Fruit fly (Drosophila melanogaster) whole organism, embryonic: Measurements from ENCODE around the gene CG4653.
A peak's percentile ranks its signal among the peaks of the same experiment; 100 is the strongest.

ENCODE experiments used
- Atf-2 ChIP-seq: fragments of 200-800 bp; sonication (Bioruptor generic); optimal IDR thresholded peaks from 2 replicates; lab custom pipeline; 2016; ENCODE audit warnings: missing biosample characterization, missing genetic modification characterization
- B-H2 ChIP-seq: fragments of 200-800 bp; sonication (Bioruptor generic); optimal IDR thresholded peaks from 2 replicates; lab custom pipeline; 2018; ENCODE audit warnings: missing biosample characterization, mild to moderate bottlenecking, missing genetic modification characterization
- Blimp-1 ChIP-seq: fragments of 200-800 bp; sonication (Bioruptor generic); optimal IDR thresholded peaks from 3 replicates; lab custom pipeline; 2018; ENCODE audit warnings: missing biosample characterization, missing genetic modification characterization, mild to moderate bottlenecking, moderate library complexity, missing genetic modification reagents
- CG12219 ChIP-seq: fragments of 200-800 bp; sonication (Bioruptor generic); optimal IDR thresholded peaks from 3 replicates; lab custom pipeline; 2018; ENCODE audit warnings: missing biosample characterization, mild to moderate bottlenecking, missing genetic modification characterization
- CG12236 ChIP-seq: fragments of 200-800 bp; sonication (Bioruptor generic); optimal IDR thresholded peaks from 2 replicates; lab custom pipeline; 2016; ENCODE audit warnings: missing biosample characterization, missing genetic modification characterization
- CG13123 ChIP-seq: fragments of 200-800 bp; sonication (Bioruptor generic); optimal IDR thresholded peaks from 2 replicates; lab custom pipeline; 2016; ENCODE audit warnings: missing biosample characterization, missing genetic modification characterization
- CG14441 ChIP-seq: fragments of 200-800 bp; sonication (Bioruptor generic); IDR thresholded peaks from 2 replicates; pipeline ENCODE4 v1.3.6; 2022; ENCODE audit warnings: missing biosample characterization, missing genetic modification characterization
- CG15514 ChIP-seq: fragments of 200-800 bp; sonication (Bioruptor generic); optimal IDR thresholded peaks from 3 replicates; lab custom pipeline; 2017; ENCODE audit warnings: missing biosample characterization, missing genetic modification characterization, mild to moderate bottlenecking, moderate library complexity, missing genetic modification reagents
- CG18764 ChIP-seq: fragments of 200-800 bp; sonication (Bioruptor generic); optimal IDR thresholded peaks from 3 replicates; lab custom pipeline; 2016; ENCODE audit warnings: missing biosample characterization, missing genetic modification characterization
- CG2116 ChIP-seq: fragments of 200-800 bp; sonication (Bioruptor generic); optimal IDR thresholded peaks from 3 replicates; lab custom pipeline; 2018; ENCODE audit warnings: missing biosample characterization, mild to moderate bottlenecking, missing genetic modification characterization
- CG2120 ChIP-seq: fragments of 200-800 bp; sonication (Bioruptor generic); optimal IDR thresholded peaks from 3 replicates; lab custom pipeline; 2016; ENCODE audit warnings: missing biosample characterization, missing genetic modification characterization
- CG2199 ChIP-seq: fragments of 200-800 bp; sonication (Bioruptor generic); IDR thresholded peaks from 3 replicates; pipeline ENCODE4 v1.3.6; 2022; ENCODE audit warnings: missing biosample characterization, missing genetic modification characterization
- CG2202 ChIP-seq: fragments of 200-800 bp; sonication (Bioruptor generic); optimal IDR thresholded peaks from 2 replicates; lab custom pipeline; 2018; ENCODE audit warnings: missing biosample characterization, mild to moderate bottlenecking, missing genetic modification characterization
- CG30020 ChIP-seq: fragments of 200-800 bp; optimal IDR thresholded peaks from 2 replicates; lab custom pipeline; 2019; ENCODE audit warnings: missing biosample characterization, mild to moderate bottlenecking, missing genetic modification characterization, moderate library complexity
- CG3065 ChIP-seq: fragments of 200-800 bp; sonication (Bioruptor generic); optimal IDR thresholded peaks from 2 replicates; lab custom pipeline; 2016; ENCODE audit warnings: missing biosample characterization, missing genetic modification characterization
- CG31388 ChIP-seq: fragments of 200-800 bp; sonication (Bioruptor generic); optimal IDR thresholded peaks from 2 replicates; lab custom pipeline; 2016; ENCODE audit warnings: missing biosample characterization, missing genetic modification characterization
- CG33557 ChIP-seq: fragments of 200-800 bp; sonication (Bioruptor generic); optimal IDR thresholded peaks from 2 replicates; lab custom pipeline; 2019; ENCODE audit warnings: missing biosample characterization, mild to moderate bottlenecking, missing genetic modification characterization, moderate library complexity
- CG3838 ChIP-seq: fragments of 200-800 bp; sonication (Bioruptor generic); optimal IDR thresholded peaks from 3 replicates; lab custom pipeline; 2016; ENCODE audit warnings: missing biosample characterization, missing genetic modification characterization
- CG4282 ChIP-seq: fragments of 200-800 bp; sonication (Bioruptor generic); optimal IDR thresholded peaks from 2 replicates; lab custom pipeline; 2016; ENCODE audit warnings: missing biosample characterization, missing genetic modification characterization
- CG7987 ChIP-seq: fragments of 200-800 bp; sonication (Bioruptor generic); optimal IDR thresholded peaks from 2 replicates; lab custom pipeline; 2018; ENCODE audit warnings: missing biosample characterization, mild to moderate bottlenecking, missing genetic modification characterization, moderate library complexity
- CG8765 ChIP-seq: fragments of 200-800 bp; sonication (Bioruptor generic); IDR thresholded peaks from 2 replicates; pipeline ENCODE4 v1.3.6; 2022; ENCODE audit warnings: missing biosample characterization, missing genetic modification characterization
- CG9609 ChIP-seq: fragments of 200-800 bp; sonication (Bioruptor generic); optimal IDR thresholded peaks from 3 replicates; lab custom pipeline; 2016; ENCODE audit warnings: missing biosample characterization, missing genetic modification characterization
- CG9876 ChIP-seq: fragments of 200-800 bp; sonication (Bioruptor generic); optimal IDR thresholded peaks from 2 replicates; lab custom pipeline; 2016; ENCODE audit warnings: missing biosample characterization, missing genetic modification characterization
- Dip3 ChIP-seq: fragments of 200-800 bp; sonication (Bioruptor generic); optimal IDR thresholded peaks from 3 replicates; lab custom pipeline; 2016; ENCODE audit warnings: missing biosample characterization, missing genetic modification characterization
- Ets97D ChIP-seq: fragments of 200-800 bp; sonication (Bioruptor generic); optimal IDR thresholded peaks from 3 replicates; lab custom pipeline; 2016; ENCODE audit warnings: missing biosample characterization, missing genetic modification characterization
- Fer1 ChIP-seq: fragments of 200-800 bp; sonication (Bioruptor generic); optimal IDR thresholded peaks from 2 replicates; lab custom pipeline; 2017; ENCODE audit warnings: missing biosample characterization, mild to moderate bottlenecking, missing genetic modification characterization
- Hand ChIP-seq: fragments of 200-800 bp; sonication (Bioruptor generic); optimal IDR thresholded peaks from 2 replicates; lab custom pipeline; 2017; ENCODE audit warnings: mild to moderate bottlenecking, missing biosample characterization, missing genetic modification reagents, missing genetic modification characterization
- Lim3 ChIP-seq: fragments of 200-800 bp; sonication (Bioruptor generic); IDR thresholded peaks from 2 replicates; pipeline ENCODE4 v1.3.6; 2022; ENCODE audit warnings: missing biosample characterization, missing genetic modification characterization
- Mad ChIP-seq: fragments of 200-800 bp; sonication (Bioruptor generic); optimal IDR thresholded peaks from 2 replicates; lab custom pipeline; 2016; ENCODE audit warnings: missing biosample characterization, missing genetic modification characterization
- Optix ChIP-seq: fragments of 200-800 bp; sonication (Bioruptor generic); IDR thresholded peaks from 3 replicates; pipeline ENCODE4 v1.3.6; 2022; ENCODE audit warnings: missing biosample characterization, missing genetic modification characterization
- Taf1 ChIP-seq: fragments of 200-800 bp; sonication (Bioruptor generic); IDR thresholded peaks from 2 replicates; pipeline ENCODE4 v1.3.6; 2022; ENCODE audit warnings: missing biosample characterization, missing genetic modification characterization
- ac ChIP-seq: fragments of 200-800 bp; sonication (Bioruptor generic); optimal IDR thresholded peaks from 3 replicates; lab custom pipeline; 2017; ENCODE audit warnings: missing biosample characterization, mild to moderate bottlenecking, missing genetic modification characterization
- ap ChIP-seq: fragments of 200-800 bp; sonication (Bioruptor generic); IDR thresholded peaks from 2 replicates; pipeline ENCODE4 v1.3.6; 2022; ENCODE audit warnings: missing biosample characterization, missing genetic modification characterization
- bbx ChIP-seq: fragments of 200-800 bp; sonication (Bioruptor generic); IDR thresholded peaks from 2 replicates; pipeline ENCODE4 v1.3.6; 2022; ENCODE audit warnings: missing biosample characterization, missing genetic modification characterization; ENCODE audit not compliant: partially characterized antibody
- chif ChIP-seq, 2 experiments: fragments of 200-800 bp; sonication (Bioruptor generic); optimal IDR thresholded peaks; 3 replicates each; lab custom pipeline; 2016; ENCODE audit warnings: missing biosample characterization in 2 of 2, missing genetic modification characterization in 2 of 2
- cwo ChIP-seq: fragments of 200-800 bp; sonication (Bioruptor generic); optimal IDR thresholded peaks from 3 replicates; lab custom pipeline; 2017; ENCODE audit warnings: missing biosample characterization, missing genetic modification characterization, mild to moderate bottlenecking, moderate library complexity, missing genetic modification reagents
- dysf ChIP-seq: fragments of 200-800 bp; sonication (Bioruptor generic); IDR thresholded peaks from 3 replicates; pipeline ENCODE4 v1.3.6; 2022; ENCODE audit warnings: missing biosample characterization, missing genetic modification characterization
- emc ChIP-seq: fragments of 200-800 bp; sonication (Bioruptor generic); optimal IDR thresholded peaks from 2 replicates; lab custom pipeline; 2016; ENCODE audit warnings: missing biosample characterization, missing genetic modification characterization
- grn ChIP-seq: fragments of 200-800 bp; sonication (Bioruptor generic); optimal IDR thresholded peaks from 3 replicates; lab custom pipeline; 2017; ENCODE audit warnings: missing biosample characterization, missing genetic modification characterization
- gro ChIP-seq: fragments of 200-800 bp; sonication (Bioruptor generic); optimal IDR thresholded peaks from 2 replicates; lab custom pipeline; 2016; ENCODE audit warnings: missing biosample characterization, missing genetic modification characterization
- hth ChIP-seq: fragments of >200 bp; optimal IDR thresholded peaks from 2 replicates; lab custom pipeline; 2017; ENCODE audit warnings: inconsistent platforms
- klu ChIP-seq: fragments of 200-800 bp; sonication (Bioruptor generic); IDR thresholded peaks from 2 replicates; pipeline ENCODE4 v1.3.6; 2022; ENCODE audit warnings: missing biosample characterization, missing genetic modification characterization
- lilli ChIP-seq: fragments of 200-800 bp; sonication (Bioruptor generic); optimal IDR thresholded peaks from 3 replicates; lab custom pipeline; 2016; ENCODE audit warnings: missing biosample characterization, missing genetic modification characterization
- luna ChIP-seq: fragments of 200-800 bp; sonication (Bioruptor generic); optimal IDR thresholded peaks from 2 replicates; lab custom pipeline; 2016; ENCODE audit warnings: missing biosample characterization, missing genetic modification characterization
- mam ChIP-seq: fragments of 200-800 bp; sonication (Bioruptor generic); optimal IDR thresholded peaks from 3 replicates; lab custom pipeline; 2016; ENCODE audit warnings: missing biosample characterization, missing genetic modification characterization
- nom ChIP-seq: fragments of 200-800 bp; sonication (Bioruptor generic); optimal IDR thresholded peaks from 2 replicates; lab custom pipeline; 2017; ENCODE audit warnings: missing biosample characterization, missing genetic modification characterization, mild to moderate bottlenecking, moderate library complexity, missing genetic modification reagents
- p53 ChIP-seq: fragments of 200-800 bp; sonication (Bioruptor generic); optimal IDR thresholded peaks from 2 replicates; lab custom pipeline; 2016; ENCODE audit warnings: missing biosample characterization, missing genetic modification characterization
- pros ChIP-seq: fragments of 200-800 bp; sonication (Bioruptor generic); optimal IDR thresholded peaks from 3 replicates; lab custom pipeline; 2019; ENCODE audit warnings: missing biosample characterization, mild to moderate bottlenecking, missing genetic modification characterization, moderate library complexity
- pum ChIP-seq: fragments of 200-800 bp; sonication (Bioruptor generic); optimal IDR thresholded peaks from 2 replicates; lab custom pipeline; 2016; ENCODE audit warnings: missing biosample characterization, missing genetic modification characterization
- sug ChIP-seq: fragments of 200-800 bp; optimal IDR thresholded peaks from 2 replicates; lab custom pipeline; 2019; ENCODE audit warnings: missing biosample characterization, mild to moderate bottlenecking, missing genetic modification characterization, moderate library complexity
- tgo ChIP-seq: fragments of 200-800 bp; sonication (Bioruptor generic); IDR thresholded peaks from 3 replicates; pipeline ENCODE4 v1.3.6; 2022; ENCODE audit warnings: missing biosample characterization, missing genetic modification characterization

The CG4653 gene

dm6 chrX:16691440-16691839, 12.4 kb upstream of the CG4653 start (continued):
- TF ChIP-seq CG2199: peak; percentile 91
- TF ChIP-seq pros (GFP tag; lab: Kevin White, UChicago): no peak
- TF ChIP-seq CG12219 (GFP tag; lab: Kevin White, UChicago): peak; percentile 86
- peak; percentile 76 for TF ChIP-seq CG9876
- TF ChIP-seq Mad: peak; percentile 78
- 0 out of 2 replicates have a peak, but pooled peaks have one; percentile 33 for TF ChIP-seq Taf1 (GFP tag; lab: Robert Waterston, UW)
- TF ChIP-seq Blimp-1: peak; percentile 82
- TF ChIP-seq CG14441 (GFP tag; lab: Robert Waterston, UW): peak; percentile 89
- TF ChIP-seq CG13123: peak; percentile 80
- TF ChIP-seq pum (GFP tag; lab: Kevin White, UChicago): peak; percentile 81
- peak; percentile 76 for TF ChIP-seq lilli (GFP tag; lab: Kevin White, UChicago)
- TF ChIP-seq dysf: peak; percentile 88
- no peak for TF ChIP-seq luna (GFP tag; lab: Kevin White, UChicago)
- TF ChIP-seq CG30020 (tag; lab: Kevin White, UChicago): peak; percentile 38
- no peak for TF ChIP-seq hth (lab: Kevin White, UChicago)
- TF ChIP-seq CG3838 (GFP tag; lab: Kevin White, UChicago): peak; percentile 59
- TF ChIP-seq Dip3: peak; percentile 66
- peak; percentile 46; the same call in 1 of the 2 replicates for TF ChIP-seq Lim3
- TF ChIP-seq CG4282 (GFP tag; lab: Kevin White, UChicago): peak; percentile 61
- TF ChIP-seq ac (GFP tag; lab: Kevin White, UChicago): peak; percentile 38
- TF ChIP-seq mam (GFP tag; lab: Kevin White, UChicago): peak; percentile 75
- peak; percentile 65 for TF ChIP-seq Fer1 (GFP tag; lab: Kevin White, UChicago)
- TF ChIP-seq CG18764: peak; percentile 81
- peak; percentile 42 for TF ChIP-seq CG2116 (GFP tag; lab: Kevin White, UChicago)
- peak; percentile 87 to 88 for TF ChIP-seq chif (GFP tag; optimal IDR thresholded peaks at IDR 0.05; lab: Kevin White, UChicago)
- peak; percentile 63 for TF ChIP-seq CG31388 (GFP tag; lab: Kevin White, UChicago)
- TF ChIP-seq tgo (GFP tag; lab: Robert Waterston, UW): peak; percentile 82
- TF ChIP-seq CG12236 (GFP tag; lab: Kevin White, UChicago): peak; percentile 70
- TF ChIP-seq klu: peak; percentile 72; the same call in 1 of the 2 replicates
- TF ChIP-seq Atf-2 (GFP tag; lab: Kevin White, UChicago): peak; percentile 69
- peak; percentile 64 for TF ChIP-seq CG7987 (GFP tag; lab: Kevin White, UChicago)
- TF ChIP-seq nom (GFP tag; lab: Kevin White, UChicago): no peak
- TF ChIP-seq bbx (GFP tag; lab: Robert Waterston, UW): no peak
- TF ChIP-seq CG9609 (GFP tag; lab: Kevin White, UChicago): peak; percentile 82
- TF ChIP-seq CG8765 (GFP tag; lab: Robert Waterston, UW): peak; percentile 54; the same call in 1 of the 2 replicates
- peak; percentile 78 for TF ChIP-seq CG2202 (tag; lab: Kevin White, UChicago)
- no peak for TF ChIP-seq B-H2 (GFP tag; lab: Kevin White, UChicago)
- TF ChIP-seq CG33557 (GFP tag; lab: Kevin White, UChicago): peak; percentile 71
- TF ChIP-seq Optix: peak; percentile 93
- peak; percentile 9 for TF ChIP-seq grn (GFP tag; lab: Kevin White, UChicago)
- TF ChIP-seq gro (GFP tag; lab: Kevin White, UChicago): peak; percentile 32
- peak; percentile 51 for TF ChIP-seq sug (tag; lab: Kevin White, UChicago)
- peak; percentile 65 for TF ChIP-seq CG3065
- TF ChIP-seq cwo (GFP tag; lab: Kevin White, UChicago): peak; percentile 55
- TF ChIP-seq Hand (GFP tag; lab: Kevin White, UChicago): no peak
- peak; percentile 57 for TF ChIP-seq Ets97D (GFP tag; lab: Kevin White, UChicago)
- TF ChIP-seq CG15514 (GFP tag; lab: Kevin White, UChicago): peak; percentile 56
- TF ChIP-seq CG2120: peak; percentile 67
- peak; percentile 88 for TF ChIP-seq ap (GFP tag; lab: Robert Waterston, UW)
- TF ChIP-seq emc (GFP tag; lab: Kevin White, UChicago): peak; percentile 49
- TF ChIP-seq p53 (GFP tag; lab: Kevin White, UChicago): peak; percentile 31
